Worm (Caenorhabditis elegans) whole organism, L4 larva: ENCODE measurements around the gene mrck-1.

Experiments used
- attf-4 ChIP-seq: sonication (generic microtip); optimal IDR thresholded peaks from 3 replicates; lab custom pipeline; 2017; ENCODE audit warnings: missing biosample characterization, missing genetic modification characterization
- nhr-41 ChIP-seq: fragments of 200-800 bp; sonication (Bioruptor generic); IDR thresholded peaks from 2 replicates; pipeline ENCODE4 v1.3.6; 2022; ENCODE audit warnings: missing genetic modification reagents, missing genetic modification characterization, missing compliant biosample characterization
- unc-62 ChIP-seq, 3 experiments: fragments of 150-350 bp in 1 of 3; sonication (generic microtip); optimal IDR thresholded peaks in 2 of 3; peaks in 1 of 3; 1 replicate in 1 of 3; 2 replicates in 2 of 3; lab custom pipeline; 2014 to 2017; ENCODE audit warnings: missing biosample characterization in 3 of 3, missing genetic modification characterization in 3 of 3, missing genetic modification reagents in 3 of 3, missing genotype in 1 of 3

DNA sequence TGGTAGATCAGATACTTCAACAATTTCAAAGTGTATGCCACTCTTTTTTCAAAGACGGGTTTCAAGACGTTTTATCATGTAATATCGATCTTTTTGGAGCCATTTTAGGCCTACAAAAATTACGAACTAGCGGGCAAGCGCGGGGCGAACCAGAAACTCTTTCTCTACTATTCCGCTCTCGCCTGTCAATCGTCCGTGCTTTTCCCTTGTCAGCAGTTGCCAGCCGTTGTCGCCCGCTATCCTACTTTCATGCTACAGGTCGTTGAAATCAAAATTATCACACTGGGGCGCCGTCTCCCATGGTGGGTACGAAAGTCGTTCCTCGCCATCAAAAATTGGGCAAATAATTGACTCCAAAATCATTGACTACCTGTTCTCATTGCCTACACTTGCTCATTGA is 34.0 kb upstream of the mrck-1 start:
- TF ChIP-seq nhr-41 (GFP tag; lab: Robert Waterston, UW) = no peak
- no peak for TF ChIP-seq unc-62 (GFP tag; optimal IDR thresholded peaks at IDR 0.05 in 1 of 2; lab: Kevin White, UChicago)
- no peak for TF ChIP-seq unc-62 (tag; optimal IDR thresholded peaks at IDR 0.05; lab: Kevin White, UChicago)
- TF ChIP-seq attf-4 = no peak
